Worm (Caenorhabditis elegans) whole organism, L3 larva: ENCODE data around the gene Y67A10A.7.

ENCODE experiments used
- R02D3.7 ChIP-seq: fragments of 150-350 bp; optimal IDR thresholded peaks from 2 replicates; lab custom pipeline; 2014; ENCODE audit warnings: missing biosample characterization, missing genetic modification characterization
- ZK546.5 ChIP-seq: sonication (generic microtip); optimal IDR thresholded peaks from 2 replicates; lab custom pipeline; 2017; ENCODE audit warnings: missing biosample characterization, missing genetic modification characterization
- aly-2 ChIP-seq: fragments of 150-350 bp; optimal IDR thresholded peaks from 2 replicates; lab custom pipeline; 2014; ENCODE audit warnings: missing biosample characterization, missing genetic modification characterization
- ceh-16 ChIP-seq: sonication (generic microtip); optimal IDR thresholded peaks from 2 replicates; lab custom pipeline; 2017; ENCODE audit warnings: missing biosample characterization, missing genetic modification characterization
- ceh-28 ChIP-seq: fragments of 150-350 bp; optimal IDR thresholded peaks from 2 replicates; lab custom pipeline; 2014; ENCODE audit warnings: missing biosample characterization, missing genetic modification reagents, missing genetic modification characterization
- ceh-82 ChIP-seq: fragments of 150-350 bp; optimal IDR thresholded peaks from 2 replicates; lab custom pipeline; 2014; ENCODE audit warnings: missing biosample characterization, missing genetic modification characterization
- ceh-9 ChIP-seq: sonication (generic microtip); optimal IDR thresholded peaks from 2 replicates; lab custom pipeline; 2018; ENCODE audit warnings: missing biosample characterization, missing genetic modification characterization
- daf-12 ChIP-seq: fragments of 150-350 bp; optimal IDR thresholded peaks from 2 replicates; lab custom pipeline; 2014; ENCODE audit warnings: missing biosample characterization, missing genetic modification reagents, missing genetic modification characterization
- egl-5 ChIP-seq: fragments of 150-350 bp; optimal IDR thresholded peaks from 2 replicates; lab custom pipeline; 2017; ENCODE audit warnings: missing biosample characterization, missing genetic modification reagents, missing genetic modification characterization, inconsistent platforms
- elt-1 ChIP-seq: fragments of 150-350 bp; optimal IDR thresholded peaks from 2 replicates; lab custom pipeline; 2014; ENCODE audit warnings: missing biosample characterization, missing genetic modification characterization
- elt-2 ChIP-seq: sonication (generic microtip); optimal IDR thresholded peaks from 2 replicates; lab custom pipeline; 2016; ENCODE audit warnings: missing genetic modification reagents, mild to moderate bottlenecking, missing genetic modification characterization, missing compliant biosample characterization
- elt-3 ChIP-seq, 3 experiments: fragments of 150-350 bp in 1 of 3; sonication (generic microtip) in 2 of 3; optimal IDR thresholded peaks; 2 replicates in 2 of 3; 4 replicates in 1 of 3; lab custom pipeline; 2014 to 2017; ENCODE audit warnings: missing biosample characterization in 3 of 3, missing genetic modification characterization in 3 of 3
- fkh-10 ChIP-seq: sonication (generic microtip); optimal IDR thresholded peaks from 2 replicates; lab custom pipeline; 2017; ENCODE audit warnings: missing biosample characterization, missing genetic modification reagents, missing genetic modification characterization
- fkh-2 ChIP-seq: fragments of 150-350 bp; optimal IDR thresholded peaks from 2 replicates; lab custom pipeline; 2014; ENCODE audit warnings: missing biosample characterization, missing genetic modification reagents, missing genetic modification characterization
- hmg-11 ChIP-seq: sonication (generic microtip); optimal IDR thresholded peaks from 2 replicates; lab custom pipeline; 2016; ENCODE audit warnings: missing genetic modification characterization, missing compliant biosample characterization
- jun-1 ChIP-seq: fragments of 150-350 bp; optimal IDR thresholded peaks from 2 replicates; lab custom pipeline; 2014; ENCODE audit warnings: missing biosample characterization, missing genetic modification reagents, missing genetic modification characterization
- lin-15B ChIP-seq: fragments of 150-350 bp; optimal IDR thresholded peaks from 2 replicates; lab custom pipeline; 2014; ENCODE audit warnings: missing biosample characterization, missing genetic modification characterization
- mdl-1 ChIP-seq: fragments of 150-350 bp; optimal IDR thresholded peaks from 2 replicates; lab custom pipeline; 2014; ENCODE audit warnings: missing biosample characterization, missing genetic modification characterization
- nfya-1 ChIP-seq: sonication (generic microtip); optimal IDR thresholded peaks from 2 replicates; lab custom pipeline; 2017; ENCODE audit warnings: missing genetic modification characterization, mild to moderate bottlenecking, missing compliant biosample characterization, antibody characterized with exemption, moderate library complexity; ENCODE audit not compliant: insufficient read depth
- nhr-11 ChIP-seq: fragments of 150-350 bp; optimal IDR thresholded peaks from 2 replicates; lab custom pipeline; 2014; ENCODE audit warnings: missing biosample characterization, missing genetic modification characterization
- nhr-12 ChIP-seq: fragments of 150-350 bp; optimal IDR thresholded peaks from 2 replicates; lab custom pipeline; 2014; ENCODE audit warnings: missing biosample characterization, missing genetic modification characterization
- nhr-25 ChIP-seq: sonication (generic microtip); optimal IDR thresholded peaks from 2 replicates; lab custom pipeline; 2017; ENCODE audit warnings: missing biosample characterization, missing genetic modification characterization
- nhr-28 ChIP-seq: fragments of 150-350 bp; optimal IDR thresholded peaks from 2 replicates; lab custom pipeline; 2014; ENCODE audit warnings: missing biosample characterization, missing genetic modification characterization
- pha-4 ChIP-seq: fragments of 150-350 bp; optimal IDR thresholded peaks from 2 replicates; lab custom pipeline; 2014; ENCODE audit warnings: missing biosample characterization, missing genetic modification reagents, missing genetic modification characterization
- pqm-1 ChIP-seq: fragments of 150-350 bp; optimal IDR thresholded peaks from 2 replicates; lab custom pipeline; 2017; ENCODE audit warnings: missing biosample characterization, missing genetic modification characterization, inconsistent platforms
- sea-2 ChIP-seq: fragments of 150-350 bp; sonication (generic microtip); optimal IDR thresholded peaks from 4 replicates; lab custom pipeline; 2014; ENCODE audit warnings: missing biosample characterization, missing genetic modification reagents, missing genetic modification characterization
- skn-1 ChIP-seq: fragments of 150-350 bp; optimal IDR thresholded peaks from 2 replicates; lab custom pipeline; 2014; ENCODE audit warnings: missing biosample characterization, missing genetic modification characterization
- snpc-4 ChIP-seq: fragments of 150-350 bp; optimal IDR thresholded peaks from 2 replicates; lab custom pipeline; 2014; ENCODE audit warnings: missing biosample characterization, missing genetic modification characterization
- unc-39 ChIP-seq: sonication (generic microtip); optimal IDR thresholded peaks from 4 replicates; lab custom pipeline; 2017; ENCODE audit warnings: missing biosample characterization, missing genetic modification characterization
- unc-62 ChIP-seq: fragments of 150-350 bp; sonication (generic microtip); optimal IDR thresholded peaks from 4 replicates; lab custom pipeline; 2014; ENCODE audit warnings: missing biosample characterization, missing genetic modification reagents, missing genetic modification characterization
- zag-1 ChIP-seq: fragments of 150-350 bp; optimal IDR thresholded peaks from 2 replicates; lab custom pipeline; 2014; ENCODE audit warnings: missing biosample characterization, missing genetic modification characterization
- ztf-11 ChIP-seq: fragments of 150-350 bp; optimal IDR thresholded peaks from 2 replicates; lab custom pipeline; 2014; ENCODE audit warnings: missing biosample characterization, missing genetic modification characterization

The Y67A10A.7 gene

DNA sequence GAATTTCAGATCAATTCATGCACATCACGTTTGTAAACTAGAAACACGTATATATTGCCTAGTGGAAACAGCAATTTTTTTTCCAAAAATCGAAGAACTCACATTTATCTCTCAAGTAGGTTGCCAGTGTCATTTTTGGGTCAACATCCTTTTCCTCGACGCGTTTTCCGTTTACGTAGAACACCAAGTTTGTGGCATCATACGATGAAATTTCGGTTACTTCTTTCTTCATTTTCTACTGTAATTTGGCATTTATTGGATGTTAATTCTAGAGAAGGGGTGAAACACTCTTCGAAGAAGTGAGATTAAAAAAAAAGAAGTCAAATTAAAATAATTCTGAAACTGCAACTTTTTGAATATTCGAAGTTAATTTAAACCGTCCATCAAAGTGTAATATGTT, 38.7 kb downstream of the Y67A10A.7 start, which contains the start of gene xdh-1:
xdh-1 (minus strand) TSS at position 240 of the 400 bp plus-strand sequence.
- TF ChIP-seq egl-5 (tag; lab: Kevin White, UChicago) (no peak), nfya-1 (tag; lab: Kevin White, UChicago) (no peak), fkh-2 (tag; lab: Kevin White, UChicago) (no peak)

DNA sequence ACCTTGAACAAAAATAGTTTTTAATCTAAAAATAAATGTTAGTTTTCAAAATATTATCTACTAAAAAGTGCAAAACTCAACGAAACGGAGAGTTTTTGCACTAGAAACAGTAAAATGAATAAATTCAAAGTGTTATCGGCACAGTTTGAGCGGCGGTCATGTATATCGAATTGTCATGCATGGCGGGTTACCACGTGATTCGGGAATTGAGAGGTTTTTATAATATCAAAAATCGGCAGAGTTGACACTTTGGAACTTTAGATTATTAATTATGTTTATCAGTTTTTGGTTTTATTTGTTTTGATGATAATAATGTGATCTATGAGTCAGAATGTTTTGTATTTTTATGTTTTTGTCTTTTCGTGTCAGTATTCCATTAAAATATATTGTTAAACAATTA, 39.5 kb downstream of the Y67A10A.7 start:
- TF ChIP-seq pha-4 (tag; lab: Kevin White, UChicago) (peak; percentile 64), elt-2 (peak; percentile 97), jun-1 (peak; percentile 46), pqm-1 (tag; lab: Kevin White, UChicago) (peak; percentile 94), aly-2 (no peak)

DNA sequence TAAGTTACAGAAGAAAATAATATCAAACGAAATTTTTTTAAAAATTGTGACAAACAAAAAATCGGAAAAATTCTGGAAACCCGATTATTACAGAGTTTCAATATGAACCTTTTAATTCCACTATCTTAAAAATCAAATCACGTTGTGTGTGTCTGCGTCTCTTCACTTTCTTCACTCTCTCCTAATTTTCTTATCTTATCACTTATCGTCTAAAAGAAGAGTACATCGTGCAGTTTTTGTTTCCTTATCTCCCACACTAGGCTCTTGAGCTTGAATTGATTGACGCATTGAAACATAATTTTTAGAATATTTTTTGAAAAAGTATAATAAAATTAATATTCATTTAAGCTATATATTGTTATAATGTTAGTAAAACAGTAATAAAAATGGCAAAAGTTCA, 40.3 kb downstream of the Y67A10A.7 start:
- TF ChIP-seq fkh-10 (GFP tag; lab: Kevin White, UChicago) (no peak), ceh-16 (tag; lab: Kevin White, UChicago) (no peak), elt-2 (peak; percentile 100), pha-4 (tag; lab: Kevin White, UChicago) (peak; percentile 66), mdl-1 (tag; lab: Kevin White, UChicago) (peak; percentile 28), elt-1 (tag; lab: Kevin White, UChicago) (no peak), pqm-1 (tag; lab: Kevin White, UChicago) (peak; percentile 100), skn-1 (tag; lab: Kevin White, UChicago) (peak; percentile 58), jun-1 (peak; percentile 84), nhr-12 (tag; lab: Kevin White, UChicago) (no peak), sea-2 (GFP tag; lab: Kevin White, UChicago) (no peak), elt-3 (tag; optimal IDR thresholded peaks at IDR 0.05; lab: Kevin White, UChicago) (peak in 2 of 3 experiments; percentile 60 to 63), daf-12 (no peak)

DNA sequence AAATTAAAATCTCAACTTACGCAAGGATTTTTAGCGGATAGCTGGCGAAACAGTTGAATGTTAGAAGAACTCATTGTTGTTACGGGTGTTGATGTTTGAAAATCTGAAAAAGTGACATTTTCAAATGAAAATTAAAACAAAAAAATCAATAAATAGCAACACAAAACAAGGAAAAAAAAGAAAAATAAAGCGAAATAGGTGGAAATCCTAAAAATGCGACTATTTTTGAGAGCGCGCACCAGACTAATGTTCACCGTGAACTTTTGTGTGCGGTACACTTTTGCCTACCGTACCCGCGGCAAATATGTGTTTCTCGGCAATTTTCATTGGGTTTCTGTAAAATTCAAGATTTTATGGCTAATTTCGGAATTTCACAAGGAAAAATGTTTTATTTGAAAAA, 43.2 kb downstream of the Y67A10A.7 start, which contains the start of gene F55B11.6:
F55B11.6 (minus strand) TSS at position 101 of the 400 bp plus-strand sequence.
- TF ChIP-seq elt-1 (tag; lab: Kevin White, UChicago) = no peak
- TF ChIP-seq ceh-9 (tag; lab: Kevin White, UChicago) = no peak
- no peak for TF ChIP-seq fkh-10 (GFP tag; lab: Kevin White, UChicago)
- no peak for TF ChIP-seq nhr-25 (tag; lab: Kevin White, UChicago)
- TF ChIP-seq lin-15B = no peak
- no peak for TF ChIP-seq zag-1 (tag; lab: Kevin White, UChicago)
- TF ChIP-seq unc-62 = no peak
- TF ChIP-seq sea-2 (GFP tag; lab: Kevin White, UChicago) = no peak
- no peak for TF ChIP-seq snpc-4 (tag; lab: Kevin White, UChicago)
- TF ChIP-seq ceh-16 (tag; lab: Kevin White, UChicago) = no peak

DNA sequence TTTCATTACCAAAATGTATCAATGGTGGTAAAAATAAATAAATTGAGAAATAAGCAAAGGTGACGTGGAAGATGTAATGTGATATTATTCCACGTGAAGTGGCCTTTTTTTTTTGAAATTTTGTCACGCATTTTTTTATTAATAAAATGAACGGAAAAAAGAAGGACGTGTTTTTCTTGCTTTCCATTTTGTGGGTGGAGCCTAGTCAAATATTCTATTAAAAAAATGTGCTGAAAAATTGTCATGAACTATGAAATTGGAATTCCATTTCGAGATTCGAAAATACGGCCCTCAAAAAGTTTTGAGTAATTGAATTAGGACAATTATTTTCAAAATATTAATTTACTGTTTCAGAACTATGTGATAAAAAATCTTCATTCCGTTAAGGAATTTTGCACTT, 48.0 kb downstream of the Y67A10A.7 start, which contains the start of gene F55B11.7:
F55B11.7 (minus strand) TSS at position 101 of the 400 bp plus-strand sequence.
- TF ChIP-seq unc-62 (no peak), ceh-82 (no peak), fkh-10 (GFP tag; lab: Kevin White, UChicago) (no peak), mdl-1 (tag; lab: Kevin White, UChicago) (no peak), nhr-25 (tag; lab: Kevin White, UChicago) (no peak), R02D3.7 (no peak), elt-3 (tag; optimal IDR thresholded peaks at IDR 0.05; lab: Kevin White, UChicago) (no peak), nhr-28 (tag; lab: Kevin White, UChicago) (no peak), elt-1 (tag; lab: Kevin White, UChicago) (no peak), sea-2 (GFP tag; lab: Kevin White, UChicago) (no peak), unc-39 (tag; lab: Kevin White, UChicago) (no peak), pqm-1 (tag; lab: Kevin White, UChicago) (no peak), ceh-28 (tag; lab: Kevin White, UChicago) (no peak), ztf-11 (tag; lab: Kevin White, UChicago) (no peak), nhr-11 (no peak), ceh-9 (tag; lab: Kevin White, UChicago) (no peak), lin-15B (no peak)

DNA sequence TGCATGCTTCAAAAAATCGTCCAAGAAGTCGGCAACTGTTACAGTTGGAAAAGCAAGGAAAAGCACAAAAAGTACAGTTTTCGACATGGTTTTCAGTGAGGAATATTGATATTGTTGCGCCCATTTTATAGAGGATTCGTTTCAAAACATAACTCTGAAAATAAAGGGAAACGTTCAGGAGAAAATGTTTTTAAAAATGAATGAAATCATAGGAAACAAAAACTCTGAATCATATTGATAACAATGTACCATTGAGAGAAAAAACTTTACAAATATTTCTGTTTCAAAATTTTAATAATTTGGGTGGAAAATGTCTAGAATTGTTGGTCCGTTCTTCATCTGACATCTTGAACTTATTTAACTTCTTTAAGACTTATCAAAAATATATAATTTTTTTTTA, 49.3 kb downstream of the Y67A10A.7 start, which contains the start of gene F55B11.2:
F55B11.2 (minus strand) TSS at position 101 of the 400 bp plus-strand sequence.
- TF ChIP-seq hmg-11 (tag; lab: Kevin White, UChicago) (no peak), elt-2 (no peak), snpc-4 (tag; lab: Kevin White, UChicago) (no peak), ZK546.5 (tag; lab: Kevin White, UChicago) (no peak), unc-62 (no peak)
